Fruit fly (Drosophila melanogaster) whole organism, wandering third instar larva: ENCODE data around the gene ida.

Experiments used
- Abd-B ChIP-seq: fragments of >200 bp; optimal IDR thresholded peaks from 2 replicates; lab custom pipeline; 2017; ENCODE audit warnings: missing biosample characterization, missing genetic modification characterization
- CG32264 ChIP-seq: fragments of 200-800 bp; sonication (Bioruptor generic); optimal IDR thresholded peaks from 2 replicates; lab custom pipeline; 2016; ENCODE audit warnings: missing biosample characterization, missing genetic modification characterization
- CG9705 ChIP-seq: fragments of 200-800 bp; sonication (Bioruptor generic); optimal IDR thresholded peaks from 2 replicates; lab custom pipeline; 2018; ENCODE audit warnings: missing biosample characterization, mild to moderate bottlenecking, missing genetic modification characterization
- CrebA ChIP-seq: fragments of 200-800 bp; sonication (Bioruptor generic); optimal IDR thresholded peaks from 2 replicates; lab custom pipeline; 2016; ENCODE audit warnings: missing biosample characterization, mild to moderate bottlenecking, missing genetic modification characterization, borderline replicate concordance
- Dfd ChIP-seq: fragments of >200 bp; optimal IDR thresholded peaks from 2 replicates; lab custom pipeline; 2017; ENCODE audit warnings: missing biosample characterization, missing genetic modification characterization
- Dif ChIP-seq: fragments of 200-275, 200-300 bp; sonication (Bioruptor generic); optimal IDR thresholded peaks from 2 replicates; lab custom pipeline; 2018; ENCODE audit warnings: missing biosample characterization, missing genetic modification characterization; ENCODE audit not compliant: partially characterized antibody
- GATAd ChIP-seq: sonication (Bioruptor generic); optimal IDR thresholded peaks from 2 replicates; lab custom pipeline; 2016; ENCODE audit warnings: missing biosample characterization, missing genetic modification characterization
- HLH106 ChIP-seq: fragments of 200-800 bp; optimal IDR thresholded peaks from 3 replicates; lab custom pipeline; 2019; ENCODE audit warnings: missing biosample characterization, mild to moderate bottlenecking, missing genetic modification characterization, moderate library complexity
- Hnf4 ChIP-seq: fragments of 200-800 bp; sonication (Bioruptor generic); optimal IDR thresholded peaks from 2 replicates; lab custom pipeline; 2016; ENCODE audit warnings: missing biosample characterization, mild to moderate bottlenecking, missing genetic modification characterization
- Hr78 ChIP-seq: fragments of >200 bp; optimal IDR thresholded peaks from 2 replicates; lab custom pipeline; 2017; ENCODE audit warnings: missing biosample characterization, missing genetic modification characterization
- Hr83 ChIP-seq: fragments of 200-300 bp; sonication (Bioruptor generic); optimal IDR thresholded peaks from 2 replicates; lab custom pipeline; 2016; ENCODE audit warnings: missing biosample characterization, mild to moderate bottlenecking, missing genetic modification characterization, moderate library complexity; ENCODE audit not compliant: poor library complexity, severe bottlenecking
- Jra ChIP-seq: sonication (Bioruptor generic); optimal IDR thresholded peaks from 2 replicates; lab custom pipeline; 2016; ENCODE audit warnings: missing biosample characterization, missing genetic modification characterization
- Mio ChIP-seq: sonication (Bioruptor generic); optimal IDR thresholded peaks from 2 replicates; lab custom pipeline; 2016; ENCODE audit warnings: missing biosample characterization, missing genetic modification characterization
- Myc ChIP-seq: fragments of >200 bp; optimal IDR thresholded peaks from 2 replicates; lab custom pipeline; 2017
- N ChIP-seq: fragments of >200 bp; optimal IDR thresholded peaks from 2 replicates; lab custom pipeline; 2018; ENCODE audit warnings: missing biosample characterization, missing external identifiers, missing genetic modification characterization
- OdsH ChIP-seq: fragments of 200-800 bp; sonication (Bioruptor generic); optimal IDR thresholded peaks from 2 replicates; lab custom pipeline; 2016; ENCODE audit warnings: missing biosample characterization, mild to moderate bottlenecking, missing genetic modification characterization
- Rel ChIP-seq, 2 experiments: fragments of 200-800 bp; sonication (Bioruptor generic) in 1 of 2; optimal IDR thresholded peaks; 2 replicates in 1 of 2; 3 replicates in 1 of 2; lab custom pipeline; 2016 to 2019; ENCODE audit warnings: mild to moderate bottlenecking in 2 of 2, missing biosample characterization in 2 of 2, missing genetic modification characterization in 2 of 2, moderate library complexity in 1 of 2
- Sp1 ChIP-seq: fragments of 200-800 bp; sonication (Bioruptor generic); optimal IDR thresholded peaks from 3 replicates; lab custom pipeline; 2019; ENCODE audit warnings: missing biosample characterization, mild to moderate bottlenecking, missing genetic modification characterization, moderate library complexity
- Vsx2 ChIP-seq: fragments of 200-300, 225-300 bp; sonication (Bioruptor generic); optimal IDR thresholded peaks from 2 replicates; lab custom pipeline; 2018; ENCODE audit warnings: missing biosample characterization, missing genetic modification characterization; ENCODE audit not compliant: partially characterized antibody
- br ChIP-seq: fragments of 200-800 bp; sonication (Bioruptor generic); optimal IDR thresholded peaks from 2 replicates; lab custom pipeline; 2016; ENCODE audit warnings: missing biosample characterization, missing genetic modification characterization
- brk ChIP-seq: fragments of 200-800 bp; sonication (Bioruptor generic); optimal IDR thresholded peaks from 2 replicates; lab custom pipeline; 2016; ENCODE audit warnings: missing biosample characterization, mild to moderate bottlenecking, missing genetic modification characterization
- dl ChIP-seq, 2 experiments: fragments of 175-275, 200-275 bp in 1 of 2; fragments of 200-275 bp in 1 of 2; sonication (Bioruptor generic); optimal IDR thresholded peaks; lab custom pipeline; 2018; ENCODE audit warnings: mild to moderate bottlenecking in 2 of 2, missing biosample characterization in 2 of 2, missing genetic modification characterization in 2 of 2, moderate library complexity in 2 of 2; ENCODE audit not compliant: partially characterized antibody in 2 of 2, insufficient read depth in 1 of 2
- dmrt93B ChIP-seq: fragments of 200-800 bp; sonication (Bioruptor generic); optimal IDR thresholded peaks from 2 replicates; lab custom pipeline; 2018; ENCODE audit warnings: missing biosample characterization, mild to moderate bottlenecking, missing genetic modification characterization
- dsf ChIP-seq: sonication (Bioruptor generic); optimal IDR thresholded peaks from 2 replicates; lab custom pipeline; 2016; ENCODE audit warnings: missing biosample characterization, missing genetic modification characterization, borderline replicate concordance
- ey ChIP-seq: fragments of 200-800 bp; sonication (Bioruptor generic); optimal IDR thresholded peaks from 2 replicates; lab custom pipeline; 2016; ENCODE audit warnings: missing biosample characterization, missing genetic modification characterization
- foxo ChIP-seq, 2 experiments: fragments of 200-800 bp; sonication (Bioruptor generic); optimal IDR thresholded peaks; 2 replicates in 1 of 2; 3 replicates in 1 of 2; lab custom pipeline; 2016 to 2017; ENCODE audit warnings: missing biosample characterization in 2 of 2, missing genetic modification characterization in 2 of 2
- fru ChIP-seq: fragments of 200-800 bp; sonication (Bioruptor generic); optimal IDR thresholded peaks from 3 replicates; lab custom pipeline; 2016; ENCODE audit warnings: missing biosample characterization, mild to moderate bottlenecking, missing genetic modification characterization
- h ChIP-seq: fragments of 200-800 bp; sonication (Bioruptor generic); optimal IDR thresholded peaks from 3 replicates; lab custom pipeline; 2016; ENCODE audit warnings: missing biosample characterization, mild to moderate bottlenecking, missing genetic modification characterization
- jim ChIP-seq: fragments of 175-275, 200-325 bp; sonication (Bioruptor generic); optimal IDR thresholded peaks from 2 replicates; lab custom pipeline; 2016; ENCODE audit warnings: missing biosample characterization, mild to moderate bottlenecking, missing genetic modification characterization
- lola ChIP-seq: fragments of >200 bp; optimal IDR thresholded peaks from 2 replicates; lab custom pipeline; 2017; ENCODE audit warnings: missing biosample characterization, missing genetic modification characterization
- pan ChIP-seq: fragments of >200 bp; optimal IDR thresholded peaks from 2 replicates; lab custom pipeline; 2017
- psq ChIP-seq: fragments of 200-800 bp; sonication (Bioruptor generic); optimal IDR thresholded peaks from 3 replicates; lab custom pipeline; 2017; ENCODE audit warnings: missing biosample characterization, mild to moderate bottlenecking, missing genetic modification characterization, moderate library complexity
- rgr ChIP-seq: fragments of 200-800 bp; sonication (Bioruptor generic); optimal IDR thresholded peaks from 3 replicates; lab custom pipeline; 2016; ENCODE audit warnings: missing biosample characterization, mild to moderate bottlenecking, missing genetic modification characterization
- sage ChIP-seq: fragments of 200-800 bp; sonication (Bioruptor generic); optimal IDR thresholded peaks from 2 replicates; lab custom pipeline; 2016; ENCODE audit warnings: missing biosample characterization, mild to moderate bottlenecking, missing genetic modification characterization
- sv ChIP-seq: fragments of 200-800 bp; sonication (Bioruptor generic); optimal IDR thresholded peaks from 3 replicates; lab custom pipeline; 2016; ENCODE audit warnings: missing biosample characterization, missing genetic modification characterization
- tai ChIP-seq: sonication (Bioruptor generic); optimal IDR thresholded peaks from 2 replicates; lab custom pipeline; 2016; ENCODE audit warnings: missing biosample characterization, missing genetic modification characterization
- usp ChIP-seq: fragments of >200 bp; optimal IDR thresholded peaks from 2 replicates; lab custom pipeline; 2017; ENCODE audit warnings: missing biosample characterization, missing genetic modification characterization
- woc ChIP-seq: sonication (Bioruptor generic); optimal IDR thresholded peaks from 2 replicates; lab custom pipeline; 2016; ENCODE audit warnings: missing biosample characterization, mild to moderate bottlenecking, missing genetic modification characterization

ida gene

dm6 chr3L:3929968-3930767 lies 25.0 kb downstream of the ida start:
- TF ChIP-seq dmrt93B (GFP tag; lab: Kevin White, UChicago) (no peak), usp (GFP tag; lab: Kevin White, UChicago) (no peak), rgr (GFP tag; lab: Kevin White, UChicago) (peak; percentile 20), Sp1 (GFP tag; lab: Kevin White, UChicago) (no peak), ey (GFP tag; lab: Kevin White, UChicago) (no peak), N (GFP tag; lab: Kevin White, UChicago) (no peak), fru (GFP tag; lab: Kevin White, UChicago) (no peak), psq (GFP tag; lab: Kevin White, UChicago) (peak; percentile 9), HLH106 (tag; lab: Kevin White, UChicago) (no peak), tai (GFP tag; lab: Kevin White, UChicago) (no peak), foxo (GFP tag; optimal IDR thresholded peaks at IDR 0.05; lab: Kevin White, UChicago) (no peak), Hr83 (GFP tag; lab: Kevin White, UChicago) (no peak), sage (GFP tag; lab: Kevin White, UChicago) (no peak), pan (lab: Kevin White, UChicago) (no peak), Hnf4 (GFP tag; lab: Kevin White, UChicago) (no peak), brk (GFP tag; lab: Kevin White, UChicago) (no peak), Abd-B (GFP tag; lab: Kevin White, UChicago) (no peak), h (GFP tag; lab: Kevin White, UChicago) (peak; percentile 27), Vsx2 (GFP tag; lab: Kevin White, UChicago) (peak; percentile 70), br (GFP tag; lab: Kevin White, UChicago) (no peak), lola (no peak), dl (GFP tag; optimal IDR thresholded peaks at IDR 0.05; lab: Kevin White, UChicago; ENCODE audit: insufficient read depth in 1 of 2, partially characterized antibody in 2 of 2) (no peak), dsf (GFP tag; lab: Kevin White, UChicago) (no peak), Jra (GFP tag; lab: Kevin White, UChicago) (no peak), GATAd (GFP tag; lab: Kevin White, UChicago) (no peak), Dif (GFP tag; lab: Kevin White, UChicago) (no peak), CG32264 (GFP tag; lab: Kevin White, UChicago) (no peak), Myc (lab: Kevin White, UChicago) (no peak), Dfd (GFP tag; lab: Kevin White, UChicago) (no peak), CrebA (GFP tag; lab: Kevin White, UChicago) (no peak), woc (no peak), Mio (GFP tag; lab: Kevin White, UChicago) (no peak), sv (GFP tag; lab: Kevin White, UChicago) (no peak), Rel (GFP tag; optimal IDR thresholded peaks at IDR 0.05; lab: Kevin White, UChicago) (no peak), Rel (tag; optimal IDR thresholded peaks at IDR 0.05; lab: Kevin White, UChicago) (peak; percentile 23), OdsH (no peak)

dm6 chr3L:3930930-3931329 lies 25.8 kb downstream of the ida start:
- TF ChIP-seq Rel (GFP tag; optimal IDR thresholded peaks at IDR 0.05; lab: Kevin White, UChicago): no peak
- TF ChIP-seq Rel (tag; optimal IDR thresholded peaks at IDR 0.05; lab: Kevin White, UChicago): no peak
- no peak for TF ChIP-seq jim (GFP tag; lab: Kevin White, UChicago)
- no peak for TF ChIP-seq CG9705 (GFP tag; lab: Kevin White, UChicago)
- no peak for TF ChIP-seq pan (lab: Kevin White, UChicago)
- TF ChIP-seq Vsx2 (GFP tag; lab: Kevin White, UChicago): no peak
- peak; percentile 36 for TF ChIP-seq tai (GFP tag; lab: Kevin White, UChicago)
- TF ChIP-seq Myc (lab: Kevin White, UChicago): peak; percentile 60
- no peak for TF ChIP-seq Hr78 (GFP tag; lab: Kevin White, UChicago)
